Worm (Caenorhabditis elegans): Measurements from ENCODE around the gene attf-4.

DNA sequence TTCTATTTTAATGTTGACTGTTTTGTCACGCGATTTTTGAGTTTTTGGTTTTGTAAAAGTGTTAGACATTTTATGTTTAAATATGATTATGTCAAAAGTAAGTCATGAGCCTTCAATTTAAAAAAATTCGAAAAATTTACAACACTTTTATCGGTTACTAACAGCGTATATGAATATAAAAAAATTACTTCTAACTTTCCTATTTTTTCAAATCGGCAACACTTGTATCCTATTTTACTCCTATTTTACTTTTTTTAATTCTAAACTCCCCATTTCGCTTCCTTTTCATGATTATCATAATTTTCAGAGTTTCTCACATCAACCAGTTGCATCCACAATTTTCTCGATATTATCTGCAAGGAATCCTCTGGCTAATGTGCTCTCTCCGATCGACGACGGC is 38.0 kb downstream of the attf-4 start, which contains the start of gene kin-18:
- TF ChIP-seq ztf-23 (GFP tag; IDR thresholded peaks at IDR 0.05) (no peak), tab-1 (GFP tag; IDR thresholded peaks at IDR 0.05) (no peak)
